Fruit fly (Drosophila melanogaster) whole organism, wandering third instar larva: ENCODE data around the gene yellow-b.
A peak's percentile ranks its signal among the peaks of the same experiment; 100 is the strongest.

ENCODE experiments used
- Abd-B ChIP-seq: fragments of >200 bp; optimal IDR thresholded peaks from 2 replicates; lab custom pipeline; 2017; ENCODE audit warnings: missing biosample characterization, missing genetic modification characterization
- CG32264 ChIP-seq: fragments of 200-800 bp; sonication (Bioruptor generic); optimal IDR thresholded peaks from 2 replicates; lab custom pipeline; 2016; ENCODE audit warnings: missing biosample characterization, missing genetic modification characterization
- CG9705 ChIP-seq: fragments of 200-800 bp; sonication (Bioruptor generic); optimal IDR thresholded peaks from 2 replicates; lab custom pipeline; 2018; ENCODE audit warnings: missing biosample characterization, mild to moderate bottlenecking, missing genetic modification characterization
- CrebA ChIP-seq: fragments of 200-800 bp; sonication (Bioruptor generic); optimal IDR thresholded peaks from 2 replicates; lab custom pipeline; 2016; ENCODE audit warnings: missing biosample characterization, mild to moderate bottlenecking, missing genetic modification characterization, borderline replicate concordance
- Dfd ChIP-seq: fragments of >200 bp; optimal IDR thresholded peaks from 2 replicates; lab custom pipeline; 2017; ENCODE audit warnings: missing biosample characterization, missing genetic modification characterization
- Dif ChIP-seq: fragments of 200-275, 200-300 bp; sonication (Bioruptor generic); optimal IDR thresholded peaks from 2 replicates; lab custom pipeline; 2018; ENCODE audit warnings: missing biosample characterization, missing genetic modification characterization; ENCODE audit not compliant: partially characterized antibody
- GATAd ChIP-seq: sonication (Bioruptor generic); optimal IDR thresholded peaks from 2 replicates; lab custom pipeline; 2016; ENCODE audit warnings: missing biosample characterization, missing genetic modification characterization
- HLH106 ChIP-seq: fragments of 200-800 bp; optimal IDR thresholded peaks from 3 replicates; lab custom pipeline; 2019; ENCODE audit warnings: missing biosample characterization, mild to moderate bottlenecking, missing genetic modification characterization, moderate library complexity
- Hnf4 ChIP-seq: fragments of 200-800 bp; sonication (Bioruptor generic); optimal IDR thresholded peaks from 2 replicates; lab custom pipeline; 2016; ENCODE audit warnings: missing biosample characterization, mild to moderate bottlenecking, missing genetic modification characterization
- Hr78 ChIP-seq: fragments of >200 bp; optimal IDR thresholded peaks from 2 replicates; lab custom pipeline; 2017; ENCODE audit warnings: missing biosample characterization, missing genetic modification characterization
- Hr83 ChIP-seq: fragments of 200-300 bp; sonication (Bioruptor generic); optimal IDR thresholded peaks from 2 replicates; lab custom pipeline; 2016; ENCODE audit warnings: missing biosample characterization, mild to moderate bottlenecking, missing genetic modification characterization, moderate library complexity; ENCODE audit not compliant: poor library complexity, severe bottlenecking
- Jra ChIP-seq: sonication (Bioruptor generic); optimal IDR thresholded peaks from 2 replicates; lab custom pipeline; 2016; ENCODE audit warnings: missing biosample characterization, missing genetic modification characterization
- Mio ChIP-seq: sonication (Bioruptor generic); optimal IDR thresholded peaks from 2 replicates; lab custom pipeline; 2016; ENCODE audit warnings: missing biosample characterization, missing genetic modification characterization
- Myc ChIP-seq: fragments of >200 bp; optimal IDR thresholded peaks from 2 replicates; lab custom pipeline; 2017
- N ChIP-seq: fragments of >200 bp; optimal IDR thresholded peaks from 2 replicates; lab custom pipeline; 2018; ENCODE audit warnings: missing biosample characterization, missing external identifiers, missing genetic modification characterization
- OdsH ChIP-seq: fragments of 200-800 bp; sonication (Bioruptor generic); optimal IDR thresholded peaks from 2 replicates; lab custom pipeline; 2016; ENCODE audit warnings: missing biosample characterization, mild to moderate bottlenecking, missing genetic modification characterization
- Rel ChIP-seq, 2 experiments: fragments of 200-800 bp; sonication (Bioruptor generic) in 1 of 2; optimal IDR thresholded peaks; 2 replicates in 1 of 2; 3 replicates in 1 of 2; lab custom pipeline; 2016 to 2019; ENCODE audit warnings: mild to moderate bottlenecking in 2 of 2, missing biosample characterization in 2 of 2, missing genetic modification characterization in 2 of 2, moderate library complexity in 1 of 2
- Sp1 ChIP-seq: fragments of 200-800 bp; sonication (Bioruptor generic); optimal IDR thresholded peaks from 3 replicates; lab custom pipeline; 2019; ENCODE audit warnings: missing biosample characterization, mild to moderate bottlenecking, missing genetic modification characterization, moderate library complexity
- Vsx2 ChIP-seq: fragments of 200-300, 225-300 bp; sonication (Bioruptor generic); optimal IDR thresholded peaks from 2 replicates; lab custom pipeline; 2018; ENCODE audit warnings: missing biosample characterization, missing genetic modification characterization; ENCODE audit not compliant: partially characterized antibody
- br ChIP-seq: fragments of 200-800 bp; sonication (Bioruptor generic); optimal IDR thresholded peaks from 2 replicates; lab custom pipeline; 2016; ENCODE audit warnings: missing biosample characterization, missing genetic modification characterization
- brk ChIP-seq: fragments of 200-800 bp; sonication (Bioruptor generic); optimal IDR thresholded peaks from 2 replicates; lab custom pipeline; 2016; ENCODE audit warnings: missing biosample characterization, mild to moderate bottlenecking, missing genetic modification characterization
- dl ChIP-seq, 2 experiments: fragments of 175-275, 200-275 bp in 1 of 2; fragments of 200-275 bp in 1 of 2; sonication (Bioruptor generic); optimal IDR thresholded peaks; lab custom pipeline; 2018; ENCODE audit warnings: mild to moderate bottlenecking in 2 of 2, missing biosample characterization in 2 of 2, missing genetic modification characterization in 2 of 2, moderate library complexity in 2 of 2; ENCODE audit not compliant: partially characterized antibody in 2 of 2, insufficient read depth in 1 of 2
- dmrt93B ChIP-seq: fragments of 200-800 bp; sonication (Bioruptor generic); optimal IDR thresholded peaks from 2 replicates; lab custom pipeline; 2018; ENCODE audit warnings: missing biosample characterization, mild to moderate bottlenecking, missing genetic modification characterization
- dsf ChIP-seq: sonication (Bioruptor generic); optimal IDR thresholded peaks from 2 replicates; lab custom pipeline; 2016; ENCODE audit warnings: missing biosample characterization, missing genetic modification characterization, borderline replicate concordance
- ey ChIP-seq: fragments of 200-800 bp; sonication (Bioruptor generic); optimal IDR thresholded peaks from 2 replicates; lab custom pipeline; 2016; ENCODE audit warnings: missing biosample characterization, missing genetic modification characterization
- foxo ChIP-seq, 2 experiments: fragments of 200-800 bp; sonication (Bioruptor generic); optimal IDR thresholded peaks; 2 replicates in 1 of 2; 3 replicates in 1 of 2; lab custom pipeline; 2016 to 2017; ENCODE audit warnings: missing biosample characterization in 2 of 2, missing genetic modification characterization in 2 of 2
- fru ChIP-seq: fragments of 200-800 bp; sonication (Bioruptor generic); optimal IDR thresholded peaks from 3 replicates; lab custom pipeline; 2016; ENCODE audit warnings: missing biosample characterization, mild to moderate bottlenecking, missing genetic modification characterization
- h ChIP-seq: fragments of 200-800 bp; sonication (Bioruptor generic); optimal IDR thresholded peaks from 3 replicates; lab custom pipeline; 2016; ENCODE audit warnings: missing biosample characterization, mild to moderate bottlenecking, missing genetic modification characterization
- jim ChIP-seq: fragments of 175-275, 200-325 bp; sonication (Bioruptor generic); optimal IDR thresholded peaks from 2 replicates; lab custom pipeline; 2016; ENCODE audit warnings: missing biosample characterization, mild to moderate bottlenecking, missing genetic modification characterization
- lola ChIP-seq: fragments of >200 bp; optimal IDR thresholded peaks from 2 replicates; lab custom pipeline; 2017; ENCODE audit warnings: missing biosample characterization, missing genetic modification characterization
- pan ChIP-seq: fragments of >200 bp; optimal IDR thresholded peaks from 2 replicates; lab custom pipeline; 2017
- psq ChIP-seq: fragments of 200-800 bp; sonication (Bioruptor generic); optimal IDR thresholded peaks from 3 replicates; lab custom pipeline; 2017; ENCODE audit warnings: missing biosample characterization, mild to moderate bottlenecking, missing genetic modification characterization, moderate library complexity
- rgr ChIP-seq: fragments of 200-800 bp; sonication (Bioruptor generic); optimal IDR thresholded peaks from 3 replicates; lab custom pipeline; 2016; ENCODE audit warnings: missing biosample characterization, mild to moderate bottlenecking, missing genetic modification characterization
- sage ChIP-seq: fragments of 200-800 bp; sonication (Bioruptor generic); optimal IDR thresholded peaks from 2 replicates; lab custom pipeline; 2016; ENCODE audit warnings: missing biosample characterization, mild to moderate bottlenecking, missing genetic modification characterization
- sv ChIP-seq: fragments of 200-800 bp; sonication (Bioruptor generic); optimal IDR thresholded peaks from 3 replicates; lab custom pipeline; 2016; ENCODE audit warnings: missing biosample characterization, missing genetic modification characterization
- tai ChIP-seq: sonication (Bioruptor generic); optimal IDR thresholded peaks from 2 replicates; lab custom pipeline; 2016; ENCODE audit warnings: missing biosample characterization, missing genetic modification characterization
- usp ChIP-seq: fragments of >200 bp; optimal IDR thresholded peaks from 2 replicates; lab custom pipeline; 2017; ENCODE audit warnings: missing biosample characterization, missing genetic modification characterization
- woc ChIP-seq: sonication (Bioruptor generic); optimal IDR thresholded peaks from 2 replicates; lab custom pipeline; 2016; ENCODE audit warnings: missing biosample characterization, mild to moderate bottlenecking, missing genetic modification characterization

yellow-b gene

DNA sequence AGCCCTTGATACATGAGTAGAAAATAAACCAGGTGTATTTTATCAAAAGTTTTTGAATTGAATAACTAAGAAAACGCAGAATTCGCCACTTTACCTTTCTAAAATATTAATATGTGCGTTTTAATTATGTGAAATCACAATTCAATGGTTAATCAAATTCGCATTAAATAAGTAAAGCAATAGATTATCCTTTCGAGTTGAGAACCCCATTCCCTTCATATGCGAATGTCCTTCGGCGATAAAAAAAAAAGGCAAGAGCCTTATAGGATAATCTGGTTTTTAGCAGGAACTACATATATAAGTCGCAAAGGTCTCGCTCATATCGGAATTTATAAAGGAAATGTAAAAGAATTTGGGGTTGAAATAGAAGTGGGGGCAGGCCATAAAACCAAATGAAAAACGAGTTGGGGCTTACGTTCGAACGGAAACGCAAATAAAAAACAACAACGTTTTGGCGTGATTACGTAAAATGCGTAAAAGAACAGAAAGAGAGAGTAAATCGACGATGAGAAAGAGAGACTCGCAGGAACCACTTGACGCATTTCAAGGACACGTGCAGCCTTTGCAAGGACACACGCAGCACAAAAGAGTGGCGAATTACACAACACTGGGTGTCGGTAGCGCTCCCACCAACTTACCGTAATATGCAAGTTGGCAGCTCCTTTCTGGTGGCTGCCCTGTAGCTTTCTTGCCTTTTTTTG is 38.9 kb upstream of the yellow-b start:
- TF ChIP-seq Dfd (GFP tag; lab: Kevin White, UChicago) (no peak), fru (GFP tag; lab: Kevin White, UChicago) (no peak), dsf (GFP tag; lab: Kevin White, UChicago) (no peak), sage (GFP tag; lab: Kevin White, UChicago) (no peak), CG9705 (no peak), usp (no peak), dmrt93B (GFP tag; lab: Kevin White, UChicago) (no peak), Hnf4 (GFP tag; lab: Kevin White, UChicago) (no peak), Hr83 (GFP tag; lab: Kevin White, UChicago) (no peak), h (GFP tag; lab: Kevin White, UChicago) (no peak)

DNA sequence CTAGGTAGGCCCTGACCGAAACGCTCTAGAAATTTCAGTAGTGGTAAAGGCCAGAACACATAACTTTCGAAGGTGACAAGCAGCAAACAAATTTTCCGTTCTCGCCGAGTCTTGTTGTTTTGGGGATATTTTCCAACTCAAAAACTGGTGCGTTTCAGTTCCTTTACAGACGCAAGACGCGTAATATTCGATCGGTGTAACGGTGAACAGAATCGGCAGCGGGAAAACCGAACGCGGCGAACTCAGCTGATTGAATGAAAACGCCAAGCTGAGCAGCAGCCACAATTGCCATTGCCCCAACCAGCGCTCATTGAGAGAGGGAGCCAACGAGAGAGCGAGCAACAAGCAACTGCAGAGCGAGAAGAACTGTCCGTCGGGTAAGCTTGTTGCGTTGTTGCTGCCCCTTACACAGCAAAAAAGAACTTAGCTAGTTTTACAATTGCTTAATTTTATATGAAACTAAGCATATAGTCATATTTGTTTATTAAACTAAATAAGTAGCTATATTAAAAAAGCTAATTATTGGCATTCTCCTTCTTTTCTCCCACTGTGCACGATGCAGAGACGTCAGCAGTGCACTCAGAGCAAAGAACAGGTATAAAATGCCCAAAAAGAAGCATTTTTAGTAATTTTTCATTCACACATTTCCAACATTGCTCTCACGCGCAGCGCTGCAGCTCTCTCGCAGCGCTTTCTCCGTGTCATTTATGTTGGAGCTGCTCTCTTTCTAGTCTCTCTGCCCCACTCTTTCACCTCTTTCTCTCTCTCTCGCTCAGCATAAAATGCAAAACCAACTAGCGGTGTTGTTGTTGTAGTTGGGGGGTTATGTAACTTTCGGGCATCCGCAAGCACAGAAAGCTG is 38.1 kb upstream of the yellow-b start, which contains the start of the genes Cyt-c-d and CG31808:
Gene Cyt-c-d, plus strand, starts transcription at position 51 of the 861 bp plus-strand sequence.
Gene CG31808, minus strand, starts transcription at position 355 of the 861 bp plus-strand sequence.
- TF ChIP-seq Sp1 (GFP tag; lab: Kevin White, UChicago) (peak; percentile 94), br (GFP tag; lab: Kevin White, UChicago) (peak; percentile 95), CG9705 (peak; percentile 78), OdsH (peak; percentile 95), ey (GFP tag; lab: Kevin White, UChicago) (peak; percentile 95), psq (GFP tag; lab: Kevin White, UChicago) (peak; percentile 91), foxo (GFP tag; optimal IDR thresholded peaks at IDR 0.05; lab: Kevin White, UChicago) (peak; percentile 11 to 95), Dfd (GFP tag; lab: Kevin White, UChicago) (no peak), h (GFP tag; lab: Kevin White, UChicago) (peak; percentile 97), sv (GFP tag; lab: Kevin White, UChicago) (peak; percentile 96), N (GFP tag; lab: Kevin White, UChicago) (no peak), Mio (no peak), CrebA (peak; percentile 75), dmrt93B (GFP tag; lab: Kevin White, UChicago) (peak; percentile 88), HLH106 (peak; percentile 95), woc (GFP tag; lab: Kevin White, UChicago) (peak; percentile 92), Hr83 (GFP tag; lab: Kevin White, UChicago) (peak; percentile 11), Rel (GFP tag; optimal IDR thresholded peaks at IDR 0.05; lab: Kevin White, UChicago) (peak; percentile 85), Rel (tag; optimal IDR thresholded peaks at IDR 0.05; lab: Kevin White, UChicago) (peak; percentile 64), brk (peak; percentile 92), rgr (GFP tag; lab: Kevin White, UChicago) (peak; percentile 94), dsf (GFP tag; lab: Kevin White, UChicago) (peak; percentile 71), jim (GFP tag; lab: Kevin White, UChicago) (no peak), GATAd (GFP tag; lab: Kevin White, UChicago) (peak; percentile 24), pan (lab: Kevin White, UChicago) (no peak), Abd-B (GFP tag; lab: Kevin White, UChicago) (no peak), Jra (GFP tag; lab: Kevin White, UChicago) (peak; percentile 89), lola (no peak), sage (GFP tag; lab: Kevin White, UChicago) (peak; percentile 95), Dif (GFP tag; lab: Kevin White, UChicago) (peak; percentile 93), CG32264 (GFP tag; lab: Kevin White, UChicago) (peak; percentile 81), usp (no peak), dl (GFP tag; optimal IDR thresholded peaks at IDR 0.05; lab: Kevin White, UChicago; ENCODE audit: insufficient read depth in 1 of 2, partially characterized antibody in 2 of 2) (peak; percentile 52 to 85), Myc (no peak), fru (GFP tag; lab: Kevin White, UChicago) (peak; percentile 96), tai (GFP tag; lab: Kevin White, UChicago) (peak; percentile 87), Vsx2 (GFP tag; lab: Kevin White, UChicago) (no peak), Hr78 (GFP tag; lab: Kevin White, UChicago) (no peak), Hnf4 (GFP tag; lab: Kevin White, UChicago) (peak; percentile 93)
